Fruit fly (Drosophila melanogaster): ENCODE data around the gene dan.

Gene dan

DNA sequence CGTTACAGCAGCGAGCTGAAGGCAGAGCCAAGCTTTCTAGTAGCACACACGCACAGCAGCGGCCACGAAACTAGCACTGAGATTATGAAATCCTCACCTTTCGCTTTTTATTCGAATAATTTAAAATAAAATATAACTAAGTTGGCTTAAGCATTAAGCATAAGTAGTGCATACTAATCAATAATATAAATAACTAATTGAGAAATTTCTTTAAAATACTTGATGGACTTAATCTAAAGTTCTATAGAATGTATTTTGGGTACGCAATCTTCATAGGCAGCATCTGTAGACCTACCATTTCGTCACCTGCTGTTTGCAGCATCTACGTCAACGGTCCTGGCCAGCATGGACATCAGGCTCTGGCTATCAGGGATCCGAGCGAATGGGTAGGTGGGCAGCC, 31.8 kb upstream of the dan start (continued):
- TF ChIP-seq CG10267 (tag; optimal IDR thresholded peaks at IDR 0.05) (peak; percentile 22), chinmo (GFP tag; IDR thresholded peaks at IDR 0.05; ENCODE audit: partially characterized antibody) (no peak), Sin3A (optimal IDR thresholded peaks at IDR 0.05) (no peak), Atf-2 (GFP tag; optimal IDR thresholded peaks at IDR 0.05) (no peak), ci (GFP tag; IDR thresholded peaks at IDR 0.05) (no peak), abd-A (tag; optimal IDR thresholded peaks at IDR 0.05) (no peak), CG12219 (GFP tag; optimal IDR thresholded peaks at IDR 0.05) (peak; percentile 7), Asciz (GFP tag; optimal IDR thresholded peaks at IDR 0.05) (no peak), bcd (GFP tag; optimal IDR thresholded peaks at IDR 0.05) (no peak), Neu2 (GFP tag; optimal IDR thresholded peaks at IDR 0.05; ENCODE audit: borderline replicate concordance) (no peak), cas (GFP tag; IDR thresholded peaks at IDR 0.05) (no peak), pros (GFP tag; optimal IDR thresholded peaks at IDR 0.05) (no peak), CoRest (tag; optimal IDR thresholded peaks at IDR 0.05) (peak; percentile 27), oc (tag; optimal IDR thresholded peaks at IDR 0.05) (no peak), az2 (GFP tag; optimal IDR thresholded peaks at IDR 0.05) (no peak), CG17385 (GFP tag; optimal IDR thresholded peaks at IDR 0.05) (peak; percentile 1), ftz-f1 (GFP tag; optimal IDR thresholded peaks at IDR 0.05) (no peak), BtbVII (GFP tag; optimal IDR thresholded peaks at IDR 0.05) (no peak), CG11504 (tag; optimal IDR thresholded peaks at IDR 0.05) (peak; percentile 55), CG4282 (GFP tag; optimal IDR thresholded peaks at IDR 0.05) (no peak), CG33213 (GFP tag; optimal IDR thresholded peaks at IDR 0.05) (no peak), CG1603 (tag; optimal IDR thresholded peaks at IDR 0.05) (no peak), Bdp1 (GFP tag; optimal IDR thresholded peaks at IDR 0.05) (no peak), disco-r (GFP tag; optimal IDR thresholded peaks at IDR 0.05) (no peak), ind (GFP tag; optimal IDR thresholded peaks at IDR 0.05) (no peak), CG9727 (GFP tag; optimal IDR thresholded peaks at IDR 0.05) (no peak), CG11696 (GFP tag; IDR thresholded peaks at IDR 0.05) (peak; percentile 16; the same call in 1 of the 2 replicates), CG9437 (GFP tag; optimal IDR thresholded peaks at IDR 0.05) (no peak), CG7745 (tag; optimal IDR thresholded peaks at IDR 0.05) (no peak), Oaz (GFP tag; IDR thresholded peaks at IDR 0.05) (no peak), dysf (GFP tag; IDR thresholded peaks at IDR 0.05) (no peak), CG14860 (GFP tag; IDR thresholded peaks at IDR 0.05; ENCODE audit: partially characterized antibody) (no peak), Aef1 (GFP tag; IDR thresholded peaks at IDR 0.05) (no peak), CG13424 (tag; optimal IDR thresholded peaks at IDR 0.05) (peak; percentile 36), CG9932 (GFP tag; IDR thresholded peaks at IDR 0.05) (no peak), CG10274 (GFP tag; optimal IDR thresholded peaks at IDR 0.05) (no peak), br (optimal IDR thresholded peaks at IDR 0.05) (no peak), Gug (GFP tag; IDR thresholded peaks at IDR 0.05) (no peak), CG31388 (GFP tag; optimal IDR thresholded peaks at IDR 0.05) (no peak), CG6654 (GFP tag; optimal IDR thresholded peaks at IDR 0.05) (no peak), h (optimal IDR thresholded peaks at IDR 0.05) (no peak), CG14050 (GFP tag; IDR thresholded peaks at IDR 0.05) (no peak), CG30020 (tag; optimal IDR thresholded peaks at IDR 0.05) (no peak), cato (GFP tag; optimal IDR thresholded peaks at IDR 0.05; ENCODE audit: borderline replicate concordance) (no peak), Awh (GFP tag; IDR thresholded peaks at IDR 0.05) (no peak), CG1792 (GFP tag; optimal IDR thresholded peaks at IDR 0.05) (no peak), CG6272 (GFP tag; IDR thresholded peaks at IDR 0.05) (no peak), mld (GFP tag; IDR thresholded peaks at IDR 0.05; ENCODE audit: partially characterized antibody) (no peak), HLH4C (GFP tag; IDR thresholded peaks at IDR 0.05; ENCODE audit: partially characterized antibody) (no peak), Atf3 (GFP tag; optimal IDR thresholded peaks at IDR 0.05) (no peak), da (GFP tag; optimal IDR thresholded peaks at IDR 0.05) (no peak), ERR (GFP tag; optimal IDR thresholded peaks at IDR 0.05) (no peak), scrt (GFP tag; optimal IDR thresholded peaks at IDR 0.05) (peak; percentile 37)

All from whole organism, embryonic.